Fruit fly (Drosophila melanogaster): Measurements from ENCODE around the gene TpnC73F.
A peak's percentile ranks its signal among the peaks of the same experiment; 100 is the strongest.

Gene TpnC73F

dm6 chr3L:17044799-17045198 is 1.1 kb upstream of the TpnC73F start, which contains the start of gene Pop5:
Gene Pop5, minus strand, starts transcription at chr3L:17045038.
- TF ChIP-seq gl (tag; optimal IDR thresholded peaks at IDR 0.05) (peak; percentile 0), CG34367 (tag; optimal IDR thresholded peaks at IDR 0.05) (no peak)

- no peak for TF ChIP-seq CG17806 (tag; optimal IDR thresholded peaks at IDR 0.05)
- TF ChIP-seq CG9948 (tag; optimal IDR thresholded peaks at IDR 0.05): no peak
- TF ChIP-seq CG12605 (GFP tag; IDR thresholded peaks at IDR 0.05): peak; percentile 39; the same call in 1 of the 2 replicates
- 0 out of 3 replicates have a peak, but pooled peaks have one; percentile 51 for TF ChIP-seq CG4496 (GFP tag; IDR thresholded peaks at IDR 0.05)
- TF ChIP-seq CG14655 (GFP tag; optimal IDR thresholded peaks at IDR 0.05): peak; percentile 30
- no peak for TF ChIP-seq CG15710 (tag; optimal IDR thresholded peaks at IDR 0.05)
- 0 out of 2 replicates have a peak, but pooled peaks have one; percentile 23 for TF ChIP-seq Ets98B (GFP tag; IDR thresholded peaks at IDR 0.05)
These were observed 2.0 kb downstream of the TpnC73F start for dm6 chr3L:17047811-17048239.

dm6 chr3L:17049314-17049713 is 3.5 kb downstream of the TpnC73F start, which contains the start of gene rogdi:
Gene rogdi, plus strand, starts transcription at chr3L:17049512.
- TF ChIP-seq CG13204 (GFP tag; optimal IDR thresholded peaks at IDR 0.05): no peak
- TF ChIP-seq CG15710 (tag; optimal IDR thresholded peaks at IDR 0.05): no peak
- TF ChIP-seq CG8301 (tag; optimal IDR thresholded peaks at IDR 0.05): no peak
- no peak for TF ChIP-seq CG9948 (tag; optimal IDR thresholded peaks at IDR 0.05)
- no peak for TF ChIP-seq D1 (tag; optimal IDR thresholded peaks at IDR 0.05)
- TF ChIP-seq gl (tag; optimal IDR thresholded peaks at IDR 0.05): no peak
- TF ChIP-seq CG10348 (GFP tag; IDR thresholded peaks at IDR 0.05): no peak
- TF ChIP-seq EcR (GFP tag; optimal IDR thresholded peaks at IDR 0.05): no peak
- TF ChIP-seq Pif1B (GFP tag; optimal IDR thresholded peaks at IDR 0.05): no peak
- TF ChIP-seq Pif1A (GFP tag; optimal IDR thresholded peaks at IDR 0.05): no peak
- no peak for TF ChIP-seq CG8159 (tag; optimal IDR thresholded peaks at IDR 0.05)

- TF ChIP-seq CG12605 (GFP tag; IDR thresholded peaks at IDR 0.05) (no peak), CG10348 (GFP tag; IDR thresholded peaks at IDR 0.05) (no peak), EcR (GFP tag; optimal IDR thresholded peaks at IDR 0.05) (no peak), Pif1A (GFP tag; optimal IDR thresholded peaks at IDR 0.05) (no peak), Pif1B (GFP tag; optimal IDR thresholded peaks at IDR 0.05) (no peak)
These were observed 4.1 kb downstream of the TpnC73F start for dm6 chr3L:17049912-17050345.

dm6 chr3L:17050661-17051452 is 5.0 kb downstream of the TpnC73F start:
- TF ChIP-seq CG4496 (GFP tag; IDR thresholded peaks at IDR 0.05) (no peak), Ets98B (GFP tag; IDR thresholded peaks at IDR 0.05) (0 out of 2 replicates have a peak, but pooled peaks have one; percentile 6)

dm6 chr3L:17051472-17051871 is 5.6 kb downstream of the TpnC73F start:
- TF ChIP-seq Pif1A (GFP tag; optimal IDR thresholded peaks at IDR 0.05) (no peak), CG9948 (tag; optimal IDR thresholded peaks at IDR 0.05) (no peak), CG12605 (GFP tag; IDR thresholded peaks at IDR 0.05) (no peak), CG8301 (tag; optimal IDR thresholded peaks at IDR 0.05) (no peak), CG14655 (GFP tag; optimal IDR thresholded peaks at IDR 0.05) (no peak)

- TF ChIP-seq gl (tag; optimal IDR thresholded peaks at IDR 0.05) (peak; percentile 22), EcR (GFP tag; optimal IDR thresholded peaks at IDR 0.05) (peak; percentile 37), CG8159 (tag; optimal IDR thresholded peaks at IDR 0.05) (peak; percentile 1), Snoo (tag; optimal IDR thresholded peaks at IDR 0.05) (no peak), CG32121 (GFP tag; IDR thresholded peaks at IDR 0.05) (no peak)
These were observed 6.6 kb downstream of the TpnC73F start for dm6 chr3L:17052388-17052905.

- TF ChIP-seq CG32121 (GFP tag; IDR thresholded peaks at IDR 0.05) (peak; percentile 65; the same call in 1 of the 2 replicates), CG8159 (tag; optimal IDR thresholded peaks at IDR 0.05) (no peak)
These were observed 8.1 kb downstream of the TpnC73F start for dm6 chr3L:17053932-17054331.

dm6 chr3L:17055467-17055877 is 9.6 kb downstream of the TpnC73F start, which contains the start of gene CG7724:
Gene CG7724, plus strand, starts transcription at chr3L:17055613.
- TF ChIP-seq CG10348 (GFP tag; IDR thresholded peaks at IDR 0.05) (no peak), Pif1B (GFP tag; optimal IDR thresholded peaks at IDR 0.05) (no peak), CG14655 (GFP tag; optimal IDR thresholded peaks at IDR 0.05) (no peak)

Measured in whole organism, pupa.